Worm (Caenorhabditis elegans): ENCODE results near the gene chil-7.

DNA sequence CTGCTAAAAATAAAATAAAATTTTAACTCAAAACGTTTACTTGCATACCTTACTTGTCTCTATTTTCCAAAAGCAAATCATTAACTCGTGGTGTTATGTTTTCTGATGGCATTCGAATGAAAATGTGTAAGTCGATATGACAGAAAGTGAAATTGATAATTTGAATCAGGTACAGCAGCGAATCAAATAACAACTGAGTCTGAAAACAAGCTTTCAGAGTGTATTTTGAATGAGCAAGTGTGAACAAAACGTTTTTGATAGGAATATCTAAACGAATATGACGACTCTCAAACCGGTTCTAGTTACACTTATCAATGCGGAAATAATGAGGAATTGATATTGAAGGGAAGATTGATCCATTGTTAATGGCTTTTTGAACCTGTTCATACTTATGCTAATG, at the start of gene chil-7:
- TF ChIP-seq ztf-26 (tag; optimal IDR thresholded peaks at IDR 0.05) (no peak), ama-1 (optimal IDR thresholded peaks at IDR 0.05) (no peak), ama-1 (GFP tag; optimal IDR thresholded peaks at IDR 0.05) (no peak), ztf-3 (GFP tag; optimal IDR thresholded peaks at IDR 0.05) (no peak), him-1 (tag; optimal IDR thresholded peaks at IDR 0.05) (no peak), ZK185.1 (tag; optimal IDR thresholded peaks at IDR 0.05; ENCODE audit: poor library complexity, severe bottlenecking) (no peak), nhr-27 (tag; optimal IDR thresholded peaks at IDR 0.05) (no peak), cebp-2 (GFP tag; IDR thresholded peaks at IDR 0.05) (no peak), repo-1 (tag; optimal IDR thresholded peaks at IDR 0.05) (no peak), snpc-1.1 (tag; optimal IDR thresholded peaks at IDR 0.05; ENCODE audit: insufficient read depth) (no peak), unc-130 (GFP tag; optimal IDR thresholded peaks at IDR 0.05) (no peak), hmg-1.2 (GFP tag; IDR thresholded peaks at IDR 0.05) (no peak), T26A5.8 (tag; optimal IDR thresholded peaks at IDR 0.05) (no peak), zim-3 (tag; optimal IDR thresholded peaks at IDR 0.05) (no peak)

Data from whole organism, young adult.